Worm (Caenorhabditis elegans): ENCODE data around the gene T25B9.5.

The T25B9.5 gene

DNA sequence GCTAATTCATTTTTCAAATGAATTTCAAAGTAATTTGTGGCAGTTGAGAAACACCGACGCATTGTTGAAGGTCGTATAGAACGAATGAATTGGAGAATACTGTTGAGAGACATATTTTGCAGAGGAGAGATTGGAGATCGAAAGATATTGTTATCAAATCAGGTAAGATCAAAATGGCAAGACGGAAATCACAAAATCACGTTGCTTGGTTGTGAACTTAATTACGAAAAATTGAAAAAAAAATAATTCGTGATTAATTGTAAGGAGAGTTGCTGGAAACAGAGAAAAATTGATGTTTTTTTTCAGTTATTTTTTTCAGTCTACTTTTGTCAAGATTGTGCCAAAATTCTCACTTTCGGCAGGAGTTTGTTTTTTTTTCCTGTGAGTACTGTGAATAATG is 4.5 kb downstream of the T25B9.5 start, which contains the start of gene T25B9.1:
Gene T25B9.1, minus strand, starts transcription at position 101 of the 400 bp plus-strand sequence.
- no peak for TF ChIP-seq attf-4 (tag; optimal IDR thresholded peaks at IDR 0.05)
- no peak for TF ChIP-seq nhr-111 (GFP tag; optimal IDR thresholded peaks at IDR 0.05)
- TF ChIP-seq nhr-77 (tag; optimal IDR thresholded peaks at IDR 0.05), result no peak
- TF ChIP-seq set-16 (GFP tag; IDR thresholded peaks at IDR 0.05), result no peak
- TF ChIP-seq ztf-11 (tag; optimal IDR thresholded peaks at IDR 0.05), result no peak
- no peak for TF ChIP-seq aly-2 (tag; optimal IDR thresholded peaks at IDR 0.05)
- TF ChIP-seq ZK337.2 (GFP tag; IDR thresholded peaks at IDR 0.05), result no peak

DNA sequence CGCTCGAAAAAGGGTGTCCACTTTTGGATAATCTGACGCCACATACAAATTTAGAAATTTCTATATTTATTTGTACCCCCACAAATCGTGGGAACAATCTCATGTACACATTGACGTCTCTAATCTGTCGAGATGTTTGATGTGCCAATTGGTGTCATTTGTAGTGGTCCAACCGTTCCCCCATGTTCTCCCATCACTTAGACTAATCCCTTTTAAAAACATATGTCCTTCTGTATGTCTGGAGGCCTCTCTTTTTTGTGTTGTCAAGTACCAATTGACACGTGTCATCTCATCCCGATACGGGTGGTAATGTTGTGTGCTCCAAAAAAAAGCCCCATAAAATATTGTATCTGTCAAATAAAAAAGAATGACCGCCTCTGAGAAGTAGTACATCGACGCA is 9.3 kb downstream of the T25B9.5 start:
- no peak for TF ChIP-seq mes-2 (tag; optimal IDR thresholded peaks at IDR 0.05; ENCODE audit: poor library complexity, severe bottlenecking)
- TF ChIP-seq ceh-32 (tag; optimal IDR thresholded peaks at IDR 0.05; ENCODE audit: poor library complexity), result no peak
- no peak for TF ChIP-seq attf-4 (tag; optimal IDR thresholded peaks at IDR 0.05)
- TF ChIP-seq nhr-76 (tag; optimal IDR thresholded peaks at IDR 0.05), result no peak

DNA sequence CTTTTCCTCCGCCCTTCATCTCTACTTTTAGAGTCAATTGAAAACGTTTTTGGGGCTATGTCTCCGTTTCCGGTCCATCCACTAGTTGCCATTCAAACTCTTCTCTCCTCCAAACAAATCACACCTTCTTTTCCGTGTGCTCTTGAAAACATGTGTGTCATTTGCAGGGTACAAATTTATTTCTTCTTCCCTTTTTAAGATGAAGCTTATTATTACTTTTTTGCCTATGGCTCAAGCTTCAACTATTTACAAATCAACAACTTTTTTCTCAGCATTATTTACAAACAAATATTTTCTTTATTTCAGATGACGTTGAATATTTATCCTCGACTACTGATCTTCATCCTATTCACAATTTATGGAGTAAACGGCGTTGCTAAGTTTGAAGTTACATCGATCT is 10.1 kb downstream of the T25B9.5 start, which contains the start of gene T25B9.3:
Gene T25B9.3, plus strand, starts transcription at position 301 of the 400 bp plus-strand sequence.
- TF ChIP-seq nhr-111 (GFP tag; optimal IDR thresholded peaks at IDR 0.05) (no peak), ctbp-1 (GFP tag; IDR thresholded peaks at IDR 0.05) (no peak), duxl-1 (tag; optimal IDR thresholded peaks at IDR 0.05; ENCODE audit: poor library complexity) (no peak), dmd-8 (GFP tag; IDR thresholded peaks at IDR 0.05) (no peak), unc-130 (GFP tag; optimal IDR thresholded peaks at IDR 0.05) (no peak), madf-5 (GFP tag; IDR thresholded peaks at IDR 0.05) (no peak), snpc-4 (tag; optimal IDR thresholded peaks at IDR 0.05) (no peak), saeg-2 (GFP tag; IDR thresholded peaks at IDR 0.05) (no peak)

DNA sequence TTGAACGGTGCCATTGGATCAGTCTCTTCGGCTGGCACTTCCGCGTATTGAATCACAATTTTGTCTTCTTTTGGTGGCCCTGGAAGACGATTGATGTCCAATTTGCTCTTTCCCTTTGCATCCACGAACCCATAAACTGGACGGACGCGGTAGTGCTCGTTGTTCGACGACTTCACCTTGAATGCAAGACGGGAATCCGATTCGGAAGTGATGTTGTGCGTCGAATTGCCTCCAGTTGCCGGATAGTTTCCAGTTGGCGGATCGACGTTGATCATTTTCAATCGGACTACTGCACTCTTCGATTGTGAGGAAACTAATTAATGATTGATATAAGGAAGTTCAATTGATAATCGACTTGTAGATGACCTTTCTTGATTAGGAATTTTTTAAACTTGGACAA is 16.3 kb downstream of the T25B9.5 start, which contains the start of gene ssp-34:
Gene ssp-34, minus strand, starts transcription at position 275 of the 400 bp plus-strand sequence.
- TF ChIP-seq unc-62 (GFP tag; optimal IDR thresholded peaks at IDR 0.05 in 1 of 2) (peak in 1 of 2 experiments; percentile 91), unc-62 (tag; optimal IDR thresholded peaks at IDR 0.05) (no peak), arid-1 (GFP tag; conservative IDR thresholded peaks at IDR 0.05) (no peak), lir-3 (tag; optimal IDR thresholded peaks at IDR 0.05) (no peak), snpc-1.2 (GFP tag; IDR thresholded peaks at IDR 0.05) (no peak)

DNA sequence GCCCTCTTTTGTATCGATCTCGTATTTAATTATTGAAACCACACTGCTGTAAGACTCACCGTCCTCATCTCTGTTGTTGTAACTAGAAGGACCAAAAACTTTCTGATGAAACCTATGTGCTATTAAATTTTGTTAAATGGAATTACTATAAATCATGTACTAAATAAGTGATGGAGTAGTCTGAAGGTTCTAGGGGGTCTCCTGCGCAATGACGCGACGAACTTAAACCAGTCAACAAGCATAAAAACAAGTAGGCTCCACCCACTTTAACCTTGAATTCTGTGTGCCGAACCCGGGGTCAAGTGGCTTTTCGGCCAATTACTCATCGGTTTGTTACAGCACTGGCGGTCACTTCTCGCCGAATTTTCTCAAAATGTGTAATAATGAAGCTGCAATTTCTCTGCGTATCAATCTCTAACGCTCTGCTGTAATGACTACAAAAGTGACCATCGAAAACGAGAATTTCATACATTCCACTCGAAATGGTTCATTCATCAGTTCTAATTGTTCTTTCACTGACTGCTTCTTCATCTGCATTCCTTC is 17.5 kb downstream of the T25B9.5 start, which contains the start of gene grl-21:
Gene grl-21, plus strand, starts transcription at position 464 of the 543 bp plus-strand sequence.
- TF ChIP-seq zip-2 (tag; optimal IDR thresholded peaks at IDR 0.05), result no peak
- TF ChIP-seq gei-8 (GFP tag; optimal IDR thresholded peaks at IDR 0.05), result no peak
- TF ChIP-seq unc-39 (tag; optimal IDR thresholded peaks at IDR 0.05), result no peak
- no peak for TF ChIP-seq Y5F2A.4 (GFP tag; optimal IDR thresholded peaks at IDR 0.05)
- no peak for TF ChIP-seq tag-97 (GFP tag; IDR thresholded peaks at IDR 0.05)
- TF ChIP-seq F26F4.8 (GFP tag; conservative IDR thresholded peaks at IDR 0.05), result no peak
- TF ChIP-seq F44E2.7 (GFP tag; IDR thresholded peaks at IDR 0.05), result no peak
- TF ChIP-seq nhr-25 (tag; optimal IDR thresholded peaks at IDR 0.05; ENCODE audit: borderline replicate concordance, insufficient read depth), result no peak
- no peak for TF ChIP-seq hlh-11 (tag; optimal IDR thresholded peaks at IDR 0.05)
- no peak for TF ChIP-seq dmd-9 (GFP tag; IDR thresholded peaks at IDR 0.05)
- no peak for TF ChIP-seq cey-2 (tag; optimal IDR thresholded peaks at IDR 0.05; ENCODE audit: borderline replicate concordance, insufficient read depth)
- no peak for TF ChIP-seq unc-62 (GFP tag; optimal IDR thresholded peaks at IDR 0.05 in 1 of 2)
- no peak for TF ChIP-seq unc-62 (tag; optimal IDR thresholded peaks at IDR 0.05)
- TF ChIP-seq nhr-77 (tag; optimal IDR thresholded peaks at IDR 0.05), result no peak
- TF ChIP-seq nhr-76 (tag; optimal IDR thresholded peaks at IDR 0.05), result no peak
- no peak for TF ChIP-seq fkh-10 (GFP tag; optimal IDR thresholded peaks at IDR 0.05)

All from whole organism, L4 larva.